Worm (Caenorhabditis elegans) whole organism, young adult: Measurements from ENCODE around the gene ctsa-1.1.
"Not testable (repeated sequence)": the region's sequence is repeated elsewhere in the genome, so short reads cannot be mapped to it uniquely, and the experiment has no call there.

Experiments
- B0019.2 ChIP-seq: fragments of 200-800 bp; sonication (Bioruptor generic); conservative IDR thresholded peaks from 2 replicates; pipeline ENCODE4 v1.3.6; 2022; ENCODE audit warnings: missing genetic modification reagents, missing genetic modification characterization, missing compliant biosample characterization
- B0336.3 ChIP-seq: fragments of 200-800 bp; sonication (Bioruptor generic); IDR thresholded peaks from 2 replicates; pipeline ENCODE4 v1.3.6; 2022; ENCODE audit warnings: missing genetic modification characterization, missing compliant biosample characterization
- C06A6.2 ChIP-seq: fragments of 200-800 bp; sonication (Bioruptor generic); conservative IDR thresholded peaks from 2 replicates; pipeline ENCODE4 v1.3.6; 2022; ENCODE audit warnings: missing genetic modification characterization, missing compliant biosample characterization
- C17E4.6 ChIP-seq: fragments of 200-800 bp; sonication (Bioruptor generic); IDR thresholded peaks from 2 replicates; pipeline ENCODE4 v1.3.6; 2022; ENCODE audit warnings: missing genetic modification reagents, missing genetic modification characterization, missing compliant biosample characterization
- F23B12.7 ChIP-seq: sonication (generic microtip); optimal IDR thresholded peaks from 2 replicates; lab custom pipeline; 2017; ENCODE audit warnings: missing genetic modification characterization, mild to moderate bottlenecking, missing compliant biosample characterization, antibody characterized with exemption, moderate library complexity; ENCODE audit not compliant: insufficient read depth
- F37B4.10 ChIP-seq: fragments of 200-800 bp; sonication (Bioruptor generic); IDR thresholded peaks from 2 replicates; pipeline ENCODE4 v1.3.6; 2022; ENCODE audit warnings: missing genetic modification characterization, missing compliant biosample characterization
- F49E8.2 ChIP-seq: sonication (generic microtip); optimal IDR thresholded peaks from 3 replicates; lab custom pipeline; 2017; ENCODE audit warnings: missing genetic modification characterization, mild to moderate bottlenecking, missing compliant biosample characterization, antibody characterized with exemption, moderate library complexity; ENCODE audit not compliant: insufficient read depth
- K11D2.4 ChIP-seq: fragments of 200-800 bp; sonication (Bioruptor generic); IDR thresholded peaks from 2 replicates; pipeline ENCODE4 v1.3.6; 2022; ENCODE audit warnings: missing genetic modification reagents, missing genetic modification characterization, missing compliant biosample characterization
- K12H6.12 ChIP-seq: fragments of 200-800 bp; sonication (Bioruptor generic); optimal IDR thresholded peaks from 2 replicates; lab custom pipeline; 2018; ENCODE audit warnings: mild to moderate bottlenecking, missing genetic modification characterization, missing compliant biosample characterization
- Y53F4B.3 ChIP-seq: fragments of 200-800 bp; sonication (Bioruptor generic); IDR thresholded peaks from 2 replicates; pipeline ENCODE4 v1.3.6; 2022; ENCODE audit warnings: missing genetic modification reagents, missing genetic modification characterization, missing compliant biosample characterization
- Y53G8AR.9 ChIP-seq: fragments of 200-800 bp; sonication (Bioruptor generic); conservative IDR thresholded peaks from 2 replicates; pipeline ENCODE4 v1.3.6; 2022; ENCODE audit warnings: missing genetic modification reagents, missing genetic modification characterization, missing compliant biosample characterization
- Y56A3A.18 ChIP-seq: fragments of 200-800 bp; sonication (Bioruptor generic); IDR thresholded peaks from 2 replicates; pipeline ENCODE4 v1.3.6; 2022; ENCODE audit warnings: missing genetic modification reagents, missing genetic modification characterization, missing compliant biosample characterization
- Y79H2A.3 ChIP-seq: fragments of 200-800 bp; sonication (Bioruptor generic); conservative IDR thresholded peaks from 2 replicates; pipeline ENCODE4 v1.3.6; 2022; ENCODE audit warnings: missing genetic modification reagents, missing genetic modification characterization, missing compliant biosample characterization
- attf-5 ChIP-seq: fragments of 200-800 bp; sonication (Bioruptor generic); optimal IDR thresholded peaks from 2 replicates; lab custom pipeline; 2018; ENCODE audit warnings: mild to moderate bottlenecking, missing genetic modification characterization, missing compliant biosample characterization
- attf-6 ChIP-seq: fragments of 200-800 bp; sonication (Bioruptor generic); IDR thresholded peaks from 2 replicates; pipeline ENCODE4 v1.3.6; 2022; ENCODE audit warnings: missing genetic modification reagents, missing genetic modification characterization, missing compliant biosample characterization
- bed-2 ChIP-seq: fragments of 200-800 bp; sonication (Bioruptor generic); IDR thresholded peaks from 2 replicates; pipeline ENCODE4 v1.3.6; 2022; ENCODE audit warnings: missing genetic modification reagents, missing genetic modification characterization, missing compliant biosample characterization
- cebp-1 ChIP-seq, 2 experiments: fragments of 200-800 bp in 1 of 2; sonication (Bioruptor generic) in 1 of 2; sonication (generic microtip) in 1 of 2; IDR thresholded peaks in 1 of 2; optimal IDR thresholded peaks in 1 of 2; 2 replicates each; pipeline versions ENCODE4 v1.3.6 to Lab custom; 2017 to 2022; ENCODE audit warnings: missing compliant biosample characterization in 2 of 2, missing genetic modification characterization in 2 of 2, mild to moderate bottlenecking in 1 of 2, missing genetic modification reagents in 1 of 2, moderate library complexity in 1 of 2
- ceh-100 ChIP-seq: fragments of 200-800 bp; sonication (Bioruptor generic); IDR thresholded peaks from 2 replicates; pipeline ENCODE4 v1.3.6; 2022; ENCODE audit warnings: missing genetic modification reagents, missing genetic modification characterization, missing compliant biosample characterization
- die-1 ChIP-seq: sonication (generic microtip); optimal IDR thresholded peaks from 2 replicates; lab custom pipeline; 2016; ENCODE audit warnings: missing genotype, mild to moderate bottlenecking, missing genetic modification characterization, missing compliant biosample characterization
- egrh-3 ChIP-seq: fragments of 200-800 bp; sonication (Bioruptor generic); IDR thresholded peaks from 2 replicates; pipeline ENCODE4 v1.3.6; 2022; ENCODE audit warnings: missing genetic modification reagents, missing genetic modification characterization, missing compliant biosample characterization
- ekl-4 ChIP-seq: fragments of 200-800 bp; sonication (Bioruptor generic); IDR thresholded peaks from 2 replicates; pipeline ENCODE4 v1.3.6; 2022; ENCODE audit warnings: missing genetic modification reagents, missing genetic modification characterization, missing compliant biosample characterization
- hmg-1.2 ChIP-seq: fragments of 200-800 bp; sonication (Bioruptor generic); IDR thresholded peaks from 2 replicates; pipeline ENCODE4 v1.3.6; 2022; ENCODE audit warnings: missing genetic modification reagents, missing genetic modification characterization, missing compliant biosample characterization
- hrde-1 ChIP-seq: sonication (generic microtip); optimal IDR thresholded peaks from 2 replicates; lab custom pipeline; 2016; ENCODE audit warnings: missing genetic modification characterization, mild to moderate bottlenecking, missing compliant biosample characterization, moderate library complexity, missing genotype, missing genetic modification reagents, borderline replicate concordance
- hsf-1 ChIP-seq: fragments of 200-800 bp; sonication (Bioruptor generic); IDR thresholded peaks from 2 replicates; pipeline ENCODE4 v1.3.6; 2022; ENCODE audit warnings: missing genetic modification reagents, missing genetic modification characterization, missing compliant biosample characterization
- let-526 ChIP-seq: fragments of 200-800 bp; sonication (Bioruptor generic); IDR thresholded peaks from 2 replicates; pipeline ENCODE4 v1.3.6; 2022; ENCODE audit warnings: missing genetic modification reagents, missing genetic modification characterization, missing compliant biosample characterization
- lin-26 ChIP-seq: fragments of 200-800 bp; sonication (Bioruptor generic); IDR thresholded peaks from 2 replicates; pipeline ENCODE4 v1.3.6; 2022; ENCODE audit warnings: missing genetic modification reagents, missing genetic modification characterization, missing compliant biosample characterization
- lin-35 ChIP-seq, 3 experiments: fragments of 150-350 bp in 2 of 3; sonication (generic microtip) in 1 of 3; optimal IDR thresholded peaks; 2 replicates each; lab custom pipeline; 2014 to 2018; ENCODE audit warnings: missing biosample characterization in 3 of 3, missing genetic modification characterization in 3 of 3, missing genetic modification reagents in 3 of 3
- lin-40 ChIP-seq: sonication (generic microtip); optimal IDR thresholded peaks from 2 replicates; lab custom pipeline; 2016; ENCODE audit warnings: missing genetic modification characterization, mild to moderate bottlenecking, missing compliant biosample characterization, missing genotype, missing genetic modification reagents
- lsl-1 ChIP-seq: fragments of 200-800 bp; sonication (Bioruptor generic); optimal IDR thresholded peaks from 2 replicates; lab custom pipeline; 2018; ENCODE audit warnings: mild to moderate bottlenecking, missing genetic modification characterization, moderate library complexity, missing compliant biosample characterization
- madf-10 ChIP-seq: sonication (generic microtip); optimal IDR thresholded peaks from 2 replicates; lab custom pipeline; 2016; ENCODE audit warnings: mild to moderate bottlenecking, missing genetic modification characterization, missing compliant biosample characterization
- madf-3 ChIP-seq: fragments of 200-800 bp; sonication (Bioruptor generic); IDR thresholded peaks from 2 replicates; pipeline ENCODE4 v1.3.6; 2022; ENCODE audit warnings: missing genetic modification reagents, missing genetic modification characterization, missing compliant biosample characterization
- madf-8 ChIP-seq: fragments of 200-800 bp; sonication (Bioruptor generic); conservative IDR thresholded peaks from 2 replicates; pipeline ENCODE4 v1.3.6; 2022; ENCODE audit warnings: missing genetic modification reagents, missing genetic modification characterization, missing compliant biosample characterization
- nfyb-1 ChIP-seq: fragments of 200-800 bp; sonication (Bioruptor generic); IDR thresholded peaks from 2 replicates; pipeline ENCODE4 v1.3.6; 2022; ENCODE audit warnings: missing genetic modification reagents, missing genetic modification characterization, missing compliant biosample characterization
- nhr-80 ChIP-seq: sonication (generic microtip); optimal IDR thresholded peaks from 2 replicates; lab custom pipeline; 2016; ENCODE audit warnings: missing genetic modification characterization, missing compliant biosample characterization
- nhr-90 ChIP-seq: sonication (generic microtip); optimal IDR thresholded peaks from 2 replicates; lab custom pipeline; 2016; ENCODE audit warnings: missing genotype, mild to moderate bottlenecking, missing genetic modification characterization, missing compliant biosample characterization
- pbrm-1 ChIP-seq: fragments of 200-800 bp; sonication (Bioruptor generic); IDR thresholded peaks from 2 replicates; pipeline ENCODE4 v1.3.6; 2022; ENCODE audit warnings: missing genetic modification reagents, missing genetic modification characterization, missing compliant biosample characterization
- rcor-1 ChIP-seq: fragments of 200-800 bp; sonication (Bioruptor generic); IDR thresholded peaks from 2 replicates; pipeline ENCODE4 v1.3.6; 2022; ENCODE audit warnings: missing genetic modification reagents, missing genetic modification characterization, missing compliant biosample characterization
- rpc-1 ChIP-seq, 2 experiments: fragments of 150-350 bp in 1 of 2; sonication (generic microtip) in 1 of 2; optimal IDR thresholded peaks; 2 replicates each; lab custom pipeline; 2014 to 2018; ENCODE audit warnings: missing biosample characterization in 1 of 2, missing genetic modification characterization in 1 of 2, missing genetic modification reagents in 1 of 2, missing genotype in 1 of 2
- snpc-1.3 ChIP-seq: sonication (generic microtip); optimal IDR thresholded peaks from 2 replicates; lab custom pipeline; 2017; ENCODE audit warnings: missing genetic modification characterization, mild to moderate bottlenecking, missing compliant biosample characterization, antibody characterized with exemption, moderate library complexity, missing genotype, missing genetic modification reagents; ENCODE audit not compliant: insufficient read depth
- unc-130 ChIP-seq: sonication (generic microtip); optimal IDR thresholded peaks from 2 replicates; lab custom pipeline; 2016; ENCODE audit warnings: missing genetic modification reagents, missing genetic modification characterization, missing compliant biosample characterization
- xnd-1 ChIP-seq: sonication (generic microtip); optimal IDR thresholded peaks from 2 replicates; lab custom pipeline; 2016; ENCODE audit warnings: missing genotype, missing genetic modification reagents, missing genetic modification characterization, missing compliant biosample characterization
- zfh-2 ChIP-seq: fragments of 200-800 bp; sonication (Bioruptor generic); conservative IDR thresholded peaks from 2 replicates; pipeline ENCODE4 v1.3.6; 2022; ENCODE audit warnings: missing genetic modification reagents, missing genetic modification characterization, missing compliant biosample characterization
- ztf-18 ChIP-seq: sonication (generic microtip); optimal IDR thresholded peaks from 2 replicates; lab custom pipeline; 2016; ENCODE audit warnings: missing genotype, mild to moderate bottlenecking, missing genetic modification characterization, missing compliant biosample characterization
- ztf-25 ChIP-seq: fragments of 200-800 bp; sonication (Bioruptor generic); IDR thresholded peaks from 2 replicates; pipeline ENCODE4 v1.3.6; 2022; ENCODE audit warnings: missing genetic modification reagents, missing genetic modification characterization, missing compliant biosample characterization
- ztf-26 ChIP-seq: sonication (generic microtip); optimal IDR thresholded peaks from 2 replicates; lab custom pipeline; 2017; ENCODE audit warnings: missing genetic modification characterization, missing compliant biosample characterization
- ztf-28 ChIP-seq: fragments of 200-800 bp; sonication (Bioruptor generic); IDR thresholded peaks from 2 replicates; pipeline ENCODE4 v1.3.6; 2022; ENCODE audit warnings: missing genetic modification reagents, missing genetic modification characterization, missing compliant biosample characterization

Gene ctsa-1.1

DNA sequence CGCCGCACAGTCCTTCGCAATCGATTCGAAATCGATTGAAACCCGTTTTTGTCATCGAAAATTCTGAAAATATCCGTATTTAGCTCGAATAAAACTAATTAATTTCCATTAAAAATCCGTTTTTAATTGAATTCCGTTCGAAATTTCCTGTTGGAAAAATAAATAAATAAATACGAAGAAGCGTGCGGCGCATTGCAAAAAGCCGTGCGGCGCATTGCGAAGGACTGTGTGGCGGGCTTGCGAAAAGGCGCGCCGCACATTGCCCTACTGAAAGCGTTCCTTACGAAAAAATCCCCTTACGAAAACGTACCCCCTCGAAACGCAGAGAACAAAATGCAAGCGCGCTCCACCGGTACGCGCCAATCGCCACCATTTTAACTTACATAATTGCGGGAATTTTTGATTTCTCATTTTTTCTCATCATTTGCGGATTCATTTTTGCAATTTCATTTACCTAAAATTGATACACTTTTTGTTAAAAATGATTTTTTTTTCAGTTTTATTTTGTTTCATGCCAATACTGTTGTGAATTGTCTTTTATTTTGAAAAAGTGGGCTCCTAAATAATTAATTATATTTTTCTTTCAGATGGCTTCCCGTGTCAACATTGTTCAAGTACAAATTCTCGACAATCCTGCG lies 35.8 kb upstream of the ctsa-1.1 start, which contains the start of gene unc-85 (continued):
- TF ChIP-seq unc-130 (GFP tag; lab: Kevin White, UChicago) (peak; percentile 56), Y79H2A.3 (GFP tag; lab: Robert Waterston, UW) (peak; percentile 89), K11D2.4 (GFP tag; lab: Robert Waterston, UW) (peak; percentile 88), lsl-1 (GFP tag; lab: Kevin White, UChicago) (peak; percentile 79), C06A6.2 (GFP tag; lab: Robert Waterston, UW) (peak; percentile 98), Y53G8AR.9 (GFP tag; lab: Robert Waterston, UW) (peak; percentile 94), F37B4.10 (GFP tag; lab: Robert Waterston, UW) (0 out of 2 replicates have a peak, but pooled peaks have one; percentile 69), die-1 (tag; lab: Kevin White, UChicago) (peak; percentile 28), attf-5 (GFP tag; lab: Kevin White, UChicago) (peak; percentile 90), hsf-1 (GFP tag; lab: Robert Waterston, UW) (peak; percentile 95), ekl-4 (GFP tag; lab: Robert Waterston, UW) (peak; percentile 97), ceh-100 (GFP tag; lab: Robert Waterston, UW) (peak; percentile 97), pbrm-1 (GFP tag; lab: Robert Waterston, UW) (peak; percentile 93), madf-3 (GFP tag; lab: Robert Waterston, UW) (peak; percentile 95), attf-6 (GFP tag; lab: Robert Waterston, UW) (peak; percentile 77), egrh-3 (peak; percentile 85), madf-8 (peak; percentile 97), snpc-1.3 (tag; lab: Kevin White, UChicago) (peak; percentile 36), F49E8.2 (tag; lab: Kevin White, UChicago) (peak; percentile 87), madf-10 (peak; percentile 44), nhr-90 (tag; lab: Kevin White, UChicago) (peak; percentile 34), lin-40 (tag; lab: Kevin White, UChicago) (peak; percentile 82), F23B12.7 (tag; lab: Kevin White, UChicago) (peak; percentile 45), let-526 (GFP tag; lab: Robert Waterston, UW) (peak; percentile 82), lin-26 (GFP tag; lab: Robert Waterston, UW) (peak; percentile 79), nfyb-1 (GFP tag; lab: Robert Waterston, UW) (peak; percentile 95), cebp-1 (GFP tag; IDR thresholded peaks at IDR 0.05; lab: Robert Waterston, UW) (peak; percentile 78), cebp-1 (tag; optimal IDR thresholded peaks at IDR 0.05; lab: Kevin White, UChicago) (peak; percentile 79), B0336.3 (GFP tag; lab: Robert Waterston, UW) (peak; percentile 69), ztf-18 (peak; percentile 66), ztf-28 (GFP tag; lab: Robert Waterston, UW) (peak; percentile 98), C17E4.6 (GFP tag; lab: Robert Waterston, UW) (peak; percentile 98), nhr-80 (tag; lab: Kevin White, UChicago) (peak; percentile 57), B0019.2 (GFP tag; lab: Robert Waterston, UW) (peak; percentile 98), K12H6.12 (tag; lab: Kevin White, UChicago) (peak; percentile 2), rpc-1 (optimal IDR thresholded peaks at IDR 0.05; lab: Kevin White, UChicago) (peak; percentile 35), zfh-2 (GFP tag; lab: Robert Waterston, UW) (peak; percentile 78), ztf-26 (tag; lab: Kevin White, UChicago) (peak; percentile 60), rcor-1 (GFP tag; lab: Robert Waterston, UW) (peak; percentile 96), lin-35 (GFP tag; optimal IDR thresholded peaks at IDR 0.05; lab: Kevin White, UChicago) (peak; percentile 54 to 70 (median 60)), xnd-1 (tag; lab: Kevin White, UChicago) (peak; percentile 88), Y53F4B.3 (GFP tag; lab: Robert Waterston, UW) (peak; percentile 87), ztf-25 (GFP tag; lab: Robert Waterston, UW) (peak; percentile 93), hrde-1 (peak; percentile 11), Y56A3A.18 (GFP tag; lab: Robert Waterston, UW) (peak; percentile 75), bed-2 (GFP tag; lab: Robert Waterston, UW) (peak; percentile 94), hmg-1.2 (GFP tag; lab: Robert Waterston, UW) (peak; percentile 86)
- TF ChIP-seq rpc-1 (tag; optimal IDR thresholded peaks at IDR 0.05; lab: Kevin White, UChicago): not testable (repeated sequence)
